Worm (Caenorhabditis elegans): ENCODE data around the gene ark-1.

- TF ChIP-seq lin-13 (GFP tag; optimal IDR thresholded peaks at IDR 0.05) (no peak), ztf-11 (tag; optimal IDR thresholded peaks at IDR 0.05) (no peak), dmd-8 (GFP tag; IDR thresholded peaks at IDR 0.05) (no peak), nhr-76 (tag; optimal IDR thresholded peaks at IDR 0.05) (no peak), fkh-10 (GFP tag; optimal IDR thresholded peaks at IDR 0.05) (peak; percentile 97), D1046.2 (GFP tag; IDR thresholded peaks at IDR 0.05) (no peak), nhr-102 (tag; optimal IDR thresholded peaks at IDR 0.05) (no peak), lin-1 (GFP tag; IDR thresholded peaks at IDR 0.05) (no peak), nhr-28 (tag; optimal IDR thresholded peaks at IDR 0.05) (no peak), nhr-25 (tag; optimal IDR thresholded peaks at IDR 0.05; ENCODE audit: borderline replicate concordance, insufficient read depth) (no peak), egl-27 (tag; optimal IDR thresholded peaks at IDR 0.05) (no peak), nhr-11 (tag; optimal IDR thresholded peaks at IDR 0.05) (no peak), lim-7 (GFP tag; IDR thresholded peaks at IDR 0.05) (no peak), nhr-48 (tag; optimal IDR thresholded peaks at IDR 0.05) (no peak)
Observed at ce11 chrIV:12651570-12651969, 20.7 kb upstream of the ark-1 start.
